Worm (Caenorhabditis elegans): ENCODE results near the gene irld-33.

ce11 chrII:1771785-1772184 lies 32.9 kb downstream of the irld-33 start, which contains the start of gene math-3:
- no peak for TF ChIP-seq pha-4 (GFP tag; IDR thresholded peaks at IDR 0.05)
- TF ChIP-seq pha-4 (tag; optimal IDR thresholded peaks at IDR 0.05): no peak
- no peak for TF ChIP-seq nhr-28 (tag; optimal IDR thresholded peaks at IDR 0.05)
- TF ChIP-seq tra-1 (GFP tag; IDR thresholded peaks at IDR 0.05): no peak
- no peak for TF ChIP-seq nhr-11 (tag; optimal IDR thresholded peaks at IDR 0.05)
- no peak for TF ChIP-seq ztf-11 (tag; optimal IDR thresholded peaks at IDR 0.05)
- no peak for TF ChIP-seq unc-130 (GFP tag; optimal IDR thresholded peaks at IDR 0.05)

Measured in whole organism, L4 larva.